Fruit fly (Drosophila melanogaster) whole organism, embryonic: ENCODE measurements around the gene CG6937.

Experiments
- Antp ChIP-seq: fragments of 200-800 bp; sonication (Bioruptor generic); optimal IDR thresholded peaks from 3 replicates; lab custom pipeline; 2016; ENCODE audit warnings: missing biosample characterization, missing genetic modification characterization
- CG10979 ChIP-seq: fragments of 200-800 bp; sonication (Bioruptor generic); optimal IDR thresholded peaks from 2 replicates; lab custom pipeline; 2018; ENCODE audit warnings: missing biosample characterization, mild to moderate bottlenecking, missing genetic modification characterization, moderate library complexity
- CG13287 ChIP-seq: fragments of 200-800 bp; sonication (Bioruptor generic); IDR thresholded peaks from 2 replicates; pipeline ENCODE4 v1.3.6; 2022; ENCODE audit warnings: missing biosample characterization, missing genetic modification characterization; ENCODE audit not compliant: partially characterized antibody
- CG17385 ChIP-seq: fragments of 200-800 bp; sonication (Bioruptor generic); optimal IDR thresholded peaks from 3 replicates; lab custom pipeline; 2018; ENCODE audit warnings: missing biosample characterization, mild to moderate bottlenecking, missing genetic modification characterization
- CG17612 ChIP-seq: fragments of 200-800 bp; sonication (Bioruptor generic); IDR thresholded peaks from 2 replicates; pipeline ENCODE4 v1.3.6; 2022; ENCODE audit warnings: missing biosample characterization, missing genetic modification characterization
- CG2199 ChIP-seq: fragments of 200-800 bp; sonication (Bioruptor generic); IDR thresholded peaks from 3 replicates; pipeline ENCODE4 v1.3.6; 2022; ENCODE audit warnings: missing biosample characterization, missing genetic modification characterization
- CG5180 ChIP-seq: fragments of 200-800 bp; sonication (Bioruptor generic); optimal IDR thresholded peaks from 3 replicates; lab custom pipeline; 2017; ENCODE audit warnings: missing biosample characterization, missing genetic modification characterization, mild to moderate bottlenecking, moderate library complexity, missing genetic modification reagents
- CG6765 ChIP-seq: fragments of 200-800 bp; sonication (Bioruptor generic); optimal IDR thresholded peaks from 3 replicates; lab custom pipeline; 2017; ENCODE audit warnings: missing biosample characterization, mild to moderate bottlenecking, missing genetic modification characterization
- CG9437 ChIP-seq: fragments of 200-800 bp; sonication (Bioruptor generic); optimal IDR thresholded peaks from 2 replicates; lab custom pipeline; 2018; ENCODE audit warnings: missing biosample characterization, mild to moderate bottlenecking, missing genetic modification characterization
- CG9727 ChIP-seq: fragments of 200-800 bp; sonication (Bioruptor generic); optimal IDR thresholded peaks from 3 replicates; lab custom pipeline; 2017; ENCODE audit warnings: missing biosample characterization, mild to moderate bottlenecking, missing genetic modification characterization
- D19A ChIP-seq: fragments of 200-800 bp; optimal IDR thresholded peaks from 3 replicates; lab custom pipeline; 2019; ENCODE audit warnings: missing biosample characterization, mild to moderate bottlenecking, missing genetic modification characterization, moderate library complexity
- Dfd ChIP-seq, 2 experiments: fragments of >200 bp; optimal IDR thresholded peaks; 2 replicates each; lab custom pipeline; 2017; ENCODE audit warnings: missing biosample characterization in 2 of 2, missing genetic modification characterization in 2 of 2
- Dip3 ChIP-seq: fragments of 200-800 bp; sonication (Bioruptor generic); optimal IDR thresholded peaks from 3 replicates; lab custom pipeline; 2016; ENCODE audit warnings: missing biosample characterization, missing genetic modification characterization
- ERR ChIP-seq: fragments of 200-800 bp; sonication (Bioruptor generic); optimal IDR thresholded peaks from 2 replicates; lab custom pipeline; 2016; ENCODE audit warnings: missing biosample characterization, missing genetic modification characterization
- HmgD ChIP-seq: fragments of 200-800 bp; sonication (Bioruptor generic); optimal IDR thresholded peaks from 3 replicates; lab custom pipeline; 2016; ENCODE audit warnings: missing biosample characterization, missing genetic modification characterization
- MTF-1 ChIP-seq: fragments of 200-800 bp; sonication (Bioruptor generic); optimal IDR thresholded peaks from 2 replicates; lab custom pipeline; 2018; ENCODE audit warnings: missing biosample characterization, mild to moderate bottlenecking, missing genetic modification characterization, borderline replicate concordance
- Med ChIP-seq: fragments of 200-800 bp; sonication (Bioruptor generic); peaks from one replicate; lab custom pipeline; 2016; ENCODE audit warnings: missing biosample characterization, missing genetic modification characterization, mild to moderate bottlenecking, inconsistent platforms, moderate library complexity
- NfI ChIP-seq: fragments of 200-800 bp; sonication (Bioruptor generic); optimal IDR thresholded peaks from 3 replicates; lab custom pipeline; 2018; ENCODE audit warnings: missing biosample characterization, mild to moderate bottlenecking, missing genetic modification characterization, moderate library complexity
- Oli ChIP-seq: fragments of 200-800 bp; sonication (Bioruptor generic); optimal IDR thresholded peaks from 2 replicates; lab custom pipeline; 2018; ENCODE audit warnings: missing biosample characterization, mild to moderate bottlenecking, missing genetic modification characterization, moderate library complexity
- Opbp ChIP-seq: fragments of 200-800 bp; sonication (Bioruptor generic); IDR thresholded peaks from 3 replicates; pipeline ENCODE4 v1.3.6; 2022; ENCODE audit warnings: missing biosample characterization, missing genetic modification characterization; ENCODE audit not compliant: partially characterized antibody
- Sin3A ChIP-seq: fragments of >200 bp; optimal IDR thresholded peaks from 2 replicates; lab custom pipeline; 2018
- Sry-δ ChIP-seq: fragments of 200-800 bp; sonication (Bioruptor generic); optimal IDR thresholded peaks from 2 replicates; lab custom pipeline; 2016; ENCODE audit warnings: missing biosample characterization, missing genetic modification characterization
- TFAM ChIP-seq: fragments of 200-800 bp; sonication (Bioruptor generic); optimal IDR thresholded peaks from 2 replicates; lab custom pipeline; 2017; ENCODE audit warnings: missing biosample characterization, missing genetic modification characterization, inconsistent platforms
- abd-A ChIP-seq: fragments of 200-800 bp; sonication (Bioruptor generic); optimal IDR thresholded peaks from 3 replicates; lab custom pipeline; 2019; ENCODE audit warnings: missing biosample characterization, mild to moderate bottlenecking, missing genetic modification characterization, moderate library complexity
- bsh ChIP-seq, 2 experiments: fragments of 200-800 bp; sonication (Bioruptor generic); optimal IDR thresholded peaks; 2 replicates each; lab custom pipeline; 2017 to 2018; ENCODE audit warnings: mild to moderate bottlenecking in 2 of 2, missing biosample characterization in 2 of 2, missing genetic modification characterization in 2 of 2, moderate library complexity in 1 of 2
- cas ChIP-seq: fragments of 200-800 bp; sonication (Bioruptor generic); IDR thresholded peaks from 2 replicates; pipeline ENCODE4 v1.3.6; 2022; ENCODE audit warnings: missing biosample characterization, missing genetic modification characterization
- cwo ChIP-seq: fragments of 200-800 bp; sonication (Bioruptor generic); optimal IDR thresholded peaks from 3 replicates; lab custom pipeline; 2017; ENCODE audit warnings: missing biosample characterization, missing genetic modification characterization, mild to moderate bottlenecking, moderate library complexity, missing genetic modification reagents
- eve ChIP-seq, 2 experiments: fragments of >200 bp; optimal IDR thresholded peaks; 2 replicates each; lab custom pipeline; 2017; ENCODE audit warnings: missing biosample characterization in 2 of 2, missing genetic modification characterization in 2 of 2
- gcm2 ChIP-seq: fragments of 200-800 bp; sonication (Bioruptor generic); optimal IDR thresholded peaks from 2 replicates; lab custom pipeline; 2016; ENCODE audit warnings: missing biosample characterization, missing genetic modification characterization
- gt ChIP-seq: fragments of 200-800 bp; sonication (Bioruptor generic); IDR thresholded peaks from 2 replicates; pipeline ENCODE4 v1.3.6; 2022; ENCODE audit warnings: missing biosample characterization, missing genetic modification characterization
- ind ChIP-seq: fragments of 200-800 bp; sonication (Bioruptor generic); optimal IDR thresholded peaks from 3 replicates; lab custom pipeline; 2016; ENCODE audit warnings: missing biosample characterization, missing genetic modification characterization
- insv ChIP-seq, 2 experiments: fragments of 200-800 bp; sonication (Bioruptor generic); optimal IDR thresholded peaks; 3 replicates each; lab custom pipeline; 2016 to 2018; ENCODE audit warnings: missing biosample characterization in 2 of 2, missing genetic modification characterization in 2 of 2
- inv ChIP-seq: fragments of 200-800 bp; sonication (Bioruptor generic); IDR thresholded peaks from 2 replicates; pipeline ENCODE4 v1.3.6; 2022; ENCODE audit warnings: missing biosample characterization, missing genetic modification characterization; ENCODE audit not compliant: partially characterized antibody
- knrl ChIP-seq: fragments of 200-800 bp; sonication (Bioruptor generic); IDR thresholded peaks from 3 replicates; pipeline ENCODE4 v1.3.6; 2022; ENCODE audit warnings: missing biosample characterization, missing genetic modification characterization; ENCODE audit not compliant: partially characterized antibody
- lbe ChIP-seq: fragments of 200-800 bp; sonication (Bioruptor generic); optimal IDR thresholded peaks from 2 replicates; lab custom pipeline; 2016; ENCODE audit warnings: missing biosample characterization, mild to moderate bottlenecking, missing genetic modification characterization
- nom ChIP-seq: fragments of 200-800 bp; sonication (Bioruptor generic); optimal IDR thresholded peaks from 2 replicates; lab custom pipeline; 2017; ENCODE audit warnings: missing biosample characterization, missing genetic modification characterization, mild to moderate bottlenecking, moderate library complexity, missing genetic modification reagents
- otp ChIP-seq: fragments of 200-800 bp; sonication (Bioruptor generic); IDR thresholded peaks from 3 replicates; pipeline ENCODE4, ENCODE4 v1.3.6; 2022; ENCODE audit warnings: missing biosample characterization, missing genetic modification characterization
- pb ChIP-seq: fragments of 200-800 bp; sonication (Bioruptor generic); optimal IDR thresholded peaks from 3 replicates; lab custom pipeline; 2016; ENCODE audit warnings: missing biosample characterization, missing genetic modification characterization
- pfk ChIP-seq: fragments of 200-800 bp; sonication (Bioruptor generic); optimal IDR thresholded peaks from 2 replicates; lab custom pipeline; 2018; ENCODE audit warnings: missing biosample characterization, mild to moderate bottlenecking, missing genetic modification characterization, moderate library complexity
- pum ChIP-seq: fragments of 200-800 bp; sonication (Bioruptor generic); optimal IDR thresholded peaks from 2 replicates; lab custom pipeline; 2016; ENCODE audit warnings: missing biosample characterization, missing genetic modification characterization
- schlank ChIP-seq: fragments of 200-800 bp; sonication (Bioruptor generic); optimal IDR thresholded peaks from 2 replicates; lab custom pipeline; 2018; ENCODE audit warnings: missing biosample characterization, mild to moderate bottlenecking, missing genetic modification characterization
- sna ChIP-seq: fragments of 200-800 bp; sonication (Bioruptor generic); IDR thresholded peaks from 2 replicates; pipeline ENCODE4 v1.3.6; 2022; ENCODE audit warnings: missing biosample characterization, missing genetic modification characterization; ENCODE audit not compliant: partially characterized antibody
- stwl ChIP-seq: fragments of 200-800 bp; sonication (Bioruptor generic); optimal IDR thresholded peaks from 3 replicates; lab custom pipeline; 2018; ENCODE audit warnings: missing biosample characterization, mild to moderate bottlenecking, missing genetic modification characterization, moderate library complexity
- tin ChIP-seq: fragments of 200-800 bp; sonication (Bioruptor generic); optimal IDR thresholded peaks from 3 replicates; lab custom pipeline; 2016; ENCODE audit warnings: missing biosample characterization, missing genetic modification characterization
- tio ChIP-seq: fragments of 200-800 bp; sonication (Bioruptor generic); optimal IDR thresholded peaks from 2 replicates; lab custom pipeline; 2017; ENCODE audit warnings: missing biosample characterization, missing genetic modification characterization, inconsistent platforms
- tll ChIP-seq, 2 experiments: fragments of 200-800 bp in 1 of 2; fragments of >200 bp in 1 of 2; sonication (Bioruptor generic) in 1 of 2; optimal IDR thresholded peaks; 2 replicates each; lab custom pipeline; 2017 to 2019; ENCODE audit warnings: missing biosample characterization in 2 of 2, missing genetic modification characterization in 2 of 2, mild to moderate bottlenecking in 1 of 2, moderate library complexity in 1 of 2
- usp ChIP-seq: fragments of >200 bp; optimal IDR thresholded peaks from 2 replicates; lab custom pipeline; 2017; ENCODE audit warnings: missing biosample characterization, missing genetic modification characterization
- z ChIP-seq: fragments of 200-800 bp; sonication (Bioruptor generic); IDR thresholded peaks from 3 replicates; pipeline ENCODE4 v1.3.6; 2022; ENCODE audit warnings: missing biosample characterization, missing genetic modification characterization
- zen2 ChIP-seq: fragments of 200-800 bp; sonication (Bioruptor generic); IDR thresholded peaks from 3 replicates; pipeline ENCODE4 v1.3.6; 2022; ENCODE audit warnings: missing biosample characterization, missing genetic modification characterization; ENCODE audit not compliant: partially characterized antibody

Gene CG6937

DNA sequence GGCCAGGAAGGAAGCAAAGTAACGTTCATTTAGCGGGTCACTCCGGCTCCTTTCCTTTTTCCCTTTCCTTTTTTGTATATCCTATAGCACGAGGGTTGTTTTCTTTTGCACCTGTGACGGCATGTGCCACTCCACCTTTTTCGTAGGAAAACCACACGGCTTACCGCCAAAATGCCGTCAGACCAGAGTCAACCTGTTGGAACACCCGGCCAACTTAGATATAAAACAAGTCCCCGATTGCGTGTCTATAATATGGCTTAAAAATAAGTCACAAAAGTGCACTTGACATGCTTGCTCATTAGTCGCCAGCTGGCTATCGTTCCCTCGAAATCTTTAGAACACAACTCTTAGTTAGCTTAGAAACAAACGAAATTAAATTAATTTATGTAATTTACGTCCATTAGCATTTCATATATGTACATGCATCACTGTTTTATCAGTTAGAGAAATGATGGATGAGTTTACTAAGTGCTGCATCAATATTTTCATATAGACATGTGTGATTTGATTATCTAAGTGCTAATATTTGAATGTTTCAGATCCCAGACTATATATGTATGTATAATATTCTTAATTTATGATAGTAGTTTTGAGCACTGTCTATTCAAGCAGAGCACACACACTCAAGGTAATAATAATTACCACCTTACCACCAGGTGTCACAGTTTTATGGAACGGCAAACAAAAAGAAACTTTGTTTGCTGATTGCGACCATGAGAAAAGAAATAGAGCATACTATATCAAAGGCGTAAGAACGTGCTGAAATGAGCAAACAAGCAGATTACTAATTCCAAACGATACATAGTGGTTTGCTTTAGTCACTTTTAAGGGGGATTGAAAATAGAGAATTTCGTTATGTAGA is 50.2 kb downstream of the CG6937 start (continued):
- TF ChIP-seq pfk (no peak), Dfd (GFP tag; optimal IDR thresholded peaks at IDR 0.05; lab: Kevin White, UChicago) (no peak), NfI (GFP tag; lab: Kevin White, UChicago) (no peak), CG9437 (no peak), cas (GFP tag; lab: Robert Waterston, UW) (no peak), schlank (tag; lab: Kevin White, UChicago) (no peak), CG6765 (GFP tag; lab: Kevin White, UChicago) (no peak), cwo (peak; percentile 26), tio (GFP tag; lab: Kevin White, UChicago) (no peak), insv (GFP tag; optimal IDR thresholded peaks at IDR 0.05; lab: Kevin White, UChicago) (no peak), Sry-δ (GFP tag; lab: Kevin White, UChicago) (no peak), Oli (no peak), lbe (GFP tag; lab: Kevin White, UChicago) (no peak), ind (GFP tag; lab: Kevin White, UChicago) (no peak), ERR (no peak), nom (GFP tag; lab: Kevin White, UChicago) (no peak), knrl (no peak), stwl (peak; percentile 0), pum (GFP tag; lab: Kevin White, UChicago) (no peak), inv (GFP tag; lab: Robert Waterston, UW) (no peak), Antp (GFP tag; lab: Kevin White, UChicago) (no peak), z (no peak), gt (GFP tag; lab: Robert Waterston, UW) (no peak), sna (GFP tag; lab: Robert Waterston, UW) (no peak), usp (GFP tag; lab: Kevin White, UChicago) (no peak), TFAM (no peak), tll (GFP tag; optimal IDR thresholded peaks at IDR 0.05; lab: Kevin White, UChicago) (no peak), D19A (tag; lab: Kevin White, UChicago) (peak; percentile 4), MTF-1 (GFP tag; lab: Kevin White, UChicago) (no peak), Opbp (no peak), HmgD (GFP tag; lab: Kevin White, UChicago) (no peak), Sin3A (lab: Kevin White, UChicago) (no peak), zen2 (no peak), CG9727 (GFP tag; lab: Kevin White, UChicago) (peak; percentile 10), CG2199 (GFP tag; lab: Robert Waterston, UW) (no peak), Dip3 (GFP tag; lab: Kevin White, UChicago) (no peak), eve (GFP tag; optimal IDR thresholded peaks at IDR 0.05; lab: Kevin White, UChicago) (no peak), CG10979 (tag; lab: Kevin White, UChicago) (peak; percentile 20), otp (no peak), bsh (GFP tag; optimal IDR thresholded peaks at IDR 0.05; lab: Kevin White, UChicago) (no peak), CG13287 (GFP tag; lab: Robert Waterston, UW) (no peak), tin (no peak), pb (GFP tag; lab: Kevin White, UChicago) (no peak), Med (GFP tag; lab: Kevin White, UChicago) (no peak), CG17385 (GFP tag; lab: Kevin White, UChicago) (no peak), abd-A (tag; lab: Kevin White, UChicago) (no peak), gcm2 (GFP tag; lab: Kevin White, UChicago) (no peak), CG5180 (GFP tag; lab: Kevin White, UChicago) (peak; percentile 22), CG17612 (GFP tag; lab: Robert Waterston, UW) (no peak)
